Worm (Caenorhabditis elegans) whole organism, L3 larva: ENCODE results near the gene F55G1.1.

Experiments used
- R02D3.7 ChIP-seq: fragments of 150-350 bp; optimal IDR thresholded peaks from 2 replicates; lab custom pipeline; 2014; ENCODE audit warnings: missing biosample characterization, missing genetic modification characterization
- ama-1 ChIP-seq: fragments of 150-350 bp; optimal IDR thresholded peaks from 2 replicates; lab custom pipeline; 2018
- ceh-16 ChIP-seq: sonication (generic microtip); optimal IDR thresholded peaks from 2 replicates; lab custom pipeline; 2017; ENCODE audit warnings: missing biosample characterization, missing genetic modification characterization
- ceh-28 ChIP-seq: fragments of 150-350 bp; optimal IDR thresholded peaks from 2 replicates; lab custom pipeline; 2014; ENCODE audit warnings: missing biosample characterization, missing genetic modification reagents, missing genetic modification characterization
- ceh-82 ChIP-seq: fragments of 150-350 bp; optimal IDR thresholded peaks from 2 replicates; lab custom pipeline; 2014; ENCODE audit warnings: missing biosample characterization, missing genetic modification characterization
- egl-27 ChIP-seq: sonication (generic microtip); optimal IDR thresholded peaks from 4 replicates; lab custom pipeline; 2017; ENCODE audit warnings: missing biosample characterization, missing genetic modification reagents, missing genetic modification characterization
- elt-1 ChIP-seq: fragments of 150-350 bp; optimal IDR thresholded peaks from 2 replicates; lab custom pipeline; 2014; ENCODE audit warnings: missing biosample characterization, missing genetic modification characterization
- elt-2 ChIP-seq: sonication (generic microtip); optimal IDR thresholded peaks from 2 replicates; lab custom pipeline; 2016; ENCODE audit warnings: missing genetic modification reagents, mild to moderate bottlenecking, missing genetic modification characterization, missing compliant biosample characterization
- eor-1 ChIP-seq, 2 experiments: fragments of 150-350 bp; optimal IDR thresholded peaks; 2 replicates each; lab custom pipeline; 2014 to 2018; ENCODE audit warnings: missing biosample characterization in 2 of 2, missing genetic modification characterization in 2 of 2
- fkh-10 ChIP-seq: sonication (generic microtip); optimal IDR thresholded peaks from 2 replicates; lab custom pipeline; 2017; ENCODE audit warnings: missing biosample characterization, missing genetic modification reagents, missing genetic modification characterization
- fos-1 ChIP-seq: fragments of 150-350 bp; optimal IDR thresholded peaks from 2 replicates; lab custom pipeline; 2014; ENCODE audit warnings: missing biosample characterization, missing genetic modification characterization
- hmg-11 ChIP-seq: sonication (generic microtip); optimal IDR thresholded peaks from 2 replicates; lab custom pipeline; 2016; ENCODE audit warnings: missing genetic modification characterization, missing compliant biosample characterization
- lin-15B ChIP-seq: fragments of 150-350 bp; optimal IDR thresholded peaks from 2 replicates; lab custom pipeline; 2014; ENCODE audit warnings: missing biosample characterization, missing genetic modification characterization
- lin-39 ChIP-seq: fragments of 150-350 bp; optimal IDR thresholded peaks from 2 replicates; lab custom pipeline; 2018; ENCODE audit warnings: missing biosample characterization, missing genetic modification reagents, missing genetic modification characterization
- nfya-1 ChIP-seq: sonication (generic microtip); optimal IDR thresholded peaks from 2 replicates; lab custom pipeline; 2017; ENCODE audit warnings: missing genetic modification characterization, mild to moderate bottlenecking, missing compliant biosample characterization, antibody characterized with exemption, moderate library complexity; ENCODE audit not compliant: insufficient read depth
- nhr-11 ChIP-seq: fragments of 150-350 bp; optimal IDR thresholded peaks from 2 replicates; lab custom pipeline; 2014; ENCODE audit warnings: missing biosample characterization, missing genetic modification characterization
- nhr-23 ChIP-seq: fragments of 150-350 bp; optimal IDR thresholded peaks from 2 replicates; lab custom pipeline; 2014; ENCODE audit warnings: missing biosample characterization, missing genetic modification reagents, missing genetic modification characterization
- nhr-237 ChIP-seq: fragments of 150-350 bp; optimal IDR thresholded peaks from 2 replicates; lab custom pipeline; 2014; ENCODE audit warnings: missing biosample characterization, missing genetic modification characterization
- nhr-25 ChIP-seq: sonication (generic microtip); optimal IDR thresholded peaks from 2 replicates; lab custom pipeline; 2017; ENCODE audit warnings: missing biosample characterization, missing genetic modification characterization
- nhr-67 ChIP-seq: fragments of 150-350 bp; optimal IDR thresholded peaks from 2 replicates; lab custom pipeline; 2014; ENCODE audit warnings: missing biosample characterization, missing genetic modification characterization
- nhr-76 ChIP-seq: fragments of 150-350 bp; sonication (generic microtip); optimal IDR thresholded peaks from 5 replicates; lab custom pipeline; 2014; ENCODE audit warnings: missing biosample characterization, missing genetic modification characterization
- nhr-77 ChIP-seq: fragments of 150-350 bp; optimal IDR thresholded peaks from 2 replicates; lab custom pipeline; 2014; ENCODE audit warnings: missing biosample characterization, missing genetic modification characterization
- pha-4 ChIP-seq: fragments of 150-350 bp; optimal IDR thresholded peaks from 2 replicates; lab custom pipeline; 2014; ENCODE audit warnings: missing biosample characterization, missing genetic modification reagents, missing genetic modification characterization
- pqm-1 ChIP-seq: fragments of 150-350 bp; optimal IDR thresholded peaks from 2 replicates; lab custom pipeline; 2017; ENCODE audit warnings: missing biosample characterization, missing genetic modification characterization, inconsistent platforms
- snpc-4 ChIP-seq: fragments of 150-350 bp; optimal IDR thresholded peaks from 2 replicates; lab custom pipeline; 2014; ENCODE audit warnings: missing biosample characterization, missing genetic modification characterization
- tbx-2 ChIP-seq: sonication (generic microtip); optimal IDR thresholded peaks from 2 replicates; lab custom pipeline; 2016; ENCODE audit warnings: mild to moderate bottlenecking, missing genetic modification characterization, missing compliant biosample characterization
- unc-39 ChIP-seq: sonication (generic microtip); optimal IDR thresholded peaks from 4 replicates; lab custom pipeline; 2017; ENCODE audit warnings: missing biosample characterization, missing genetic modification characterization

Gene F55G1.1

ce11 chrIV:7508850-7509249, 17.3 kb downstream of the F55G1.1 start:
- no peak for TF ChIP-seq egl-27 (tag; lab: Kevin White, UChicago)
- no peak for TF ChIP-seq ama-1 (lab: Kevin White, UChicago)
- peak; percentile 61 for TF ChIP-seq pha-4 (tag; lab: Kevin White, UChicago)
- TF ChIP-seq fos-1: no peak
- TF ChIP-seq eor-1 (tag; optimal IDR thresholded peaks at IDR 0.05; lab: Kevin White, UChicago): no peak
- TF ChIP-seq, all 47 proteins: peak for 1

ce11 chrIV:7510829-7511228, 19.3 kb downstream of the F55G1.1 start:
- TF ChIP-seq tbx-2 (tag; lab: Kevin White, UChicago) (no peak), lin-15B (tag; lab: Kevin White, UChicago) (peak; percentile 18), nfya-1 (tag; lab: Kevin White, UChicago) (peak; percentile 96)

DNA sequence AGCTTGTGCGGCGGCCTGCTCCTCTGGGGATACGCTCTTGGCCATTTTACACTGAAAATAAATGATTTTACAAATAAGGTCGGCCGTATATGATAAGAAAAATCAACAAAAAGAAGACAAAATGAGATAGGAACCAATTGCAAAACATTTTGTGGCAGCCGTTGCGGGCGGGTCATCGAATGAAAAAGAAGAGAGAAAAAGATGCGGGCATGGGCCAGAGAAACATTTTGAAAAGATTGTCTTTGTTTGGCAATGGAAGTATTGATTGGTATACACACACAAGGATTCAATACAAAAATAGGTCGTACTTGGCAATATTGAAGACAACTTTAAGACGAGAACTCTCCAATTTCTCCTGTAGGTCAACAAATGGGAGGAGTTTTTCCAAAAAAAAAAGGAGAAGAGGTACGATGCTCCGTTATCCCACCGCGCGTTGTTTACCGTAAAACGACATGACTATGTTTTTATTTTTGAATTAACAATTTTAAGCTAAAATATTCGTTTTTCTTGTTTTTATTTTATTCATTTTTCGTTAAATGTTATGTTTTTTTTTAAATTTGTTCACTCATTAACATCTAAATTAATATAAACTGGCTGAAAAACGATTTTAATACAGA, 21.2 kb downstream of the F55G1.1 start, which contains the start of the genes plc-4 and R05G6.4:
plc-4 (minus strand) TSS at position 51 of the 617 bp plus-strand sequence.
R05G6.4 (plus strand) TSS at position 617 of the 617 bp plus-strand sequence.
- no peak for TF ChIP-seq fkh-10 (GFP tag; lab: Kevin White, UChicago)
- TF ChIP-seq lin-39 (tag; lab: Kevin White, UChicago): peak; percentile 6
- no peak for TF ChIP-seq unc-39 (tag; lab: Kevin White, UChicago)
- peak; percentile 44 for TF ChIP-seq nhr-23 (tag; lab: Kevin White, UChicago)
- peak; percentile 10 for TF ChIP-seq hmg-11 (tag; lab: Kevin White, UChicago)
- TF ChIP-seq nhr-67: no peak
- TF ChIP-seq snpc-4: peak; percentile 26
- peak; percentile 79 for TF ChIP-seq pha-4 (tag; lab: Kevin White, UChicago)
- peak; percentile 54 for TF ChIP-seq lin-15B (tag; lab: Kevin White, UChicago)
- peak; percentile 41 for TF ChIP-seq ceh-28 (tag; lab: Kevin White, UChicago)
- peak; percentile 88 for TF ChIP-seq R02D3.7 (tag; lab: Kevin White, UChicago)
- peak; percentile 71 for TF ChIP-seq nfya-1 (tag; lab: Kevin White, UChicago)

DNA sequence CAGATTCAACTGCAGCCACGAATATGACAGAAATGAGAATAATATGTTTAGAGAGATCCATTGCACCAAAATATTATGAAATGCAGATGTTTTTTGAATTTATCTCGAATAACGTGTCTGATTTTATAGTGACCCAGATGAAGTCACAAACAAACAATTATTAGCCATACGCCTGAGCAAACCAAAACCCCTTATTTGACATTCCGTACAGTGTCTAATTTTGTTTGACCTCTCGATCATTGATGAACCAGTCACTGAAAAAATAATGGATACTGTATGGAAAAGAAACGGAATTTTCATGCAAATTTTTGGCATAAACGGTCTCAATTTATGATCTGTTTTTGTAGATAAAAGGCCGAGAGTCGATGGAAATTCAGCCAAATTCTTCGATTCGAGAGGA, 24.6 kb downstream of the F55G1.1 start, which contains the start of the genes R05G6.9 and R05G6.3:
R05G6.9 (minus strand) TSS at position 101 of the 400 bp plus-strand sequence.
R05G6.3 (plus strand) TSS at position 386 of the 400 bp plus-strand sequence.
- TF ChIP-seq nhr-76 (tag; lab: Kevin White, UChicago) (no peak), nhr-25 (no peak), nhr-237 (tag; lab: Kevin White, UChicago) (no peak), eor-1 (tag; optimal IDR thresholded peaks at IDR 0.05; lab: Kevin White, UChicago) (no peak), nhr-11 (tag; lab: Kevin White, UChicago) (no peak), nhr-77 (tag; lab: Kevin White, UChicago) (no peak), elt-2 (tag; lab: Kevin White, UChicago) (no peak), fos-1 (no peak), fkh-10 (GFP tag; lab: Kevin White, UChicago) (no peak), nhr-67 (no peak)

ce11 chrIV:7520258-7520657, 28.7 kb downstream of the F55G1.1 start:
- TF ChIP-seq pqm-1 (tag; lab: Kevin White, UChicago): peak; percentile 73
- TF ChIP-seq elt-1 (tag; lab: Kevin White, UChicago): no peak
- TF ChIP-seq lin-39 (tag; lab: Kevin White, UChicago): no peak
- no peak for TF ChIP-seq egl-27 (tag; lab: Kevin White, UChicago)
- peak; percentile 50 for TF ChIP-seq pha-4 (tag; lab: Kevin White, UChicago)
- TF ChIP-seq ceh-82 (tag; lab: Kevin White, UChicago): no peak
- TF ChIP-seq elt-2 (tag; lab: Kevin White, UChicago): peak; percentile 62

DNA sequence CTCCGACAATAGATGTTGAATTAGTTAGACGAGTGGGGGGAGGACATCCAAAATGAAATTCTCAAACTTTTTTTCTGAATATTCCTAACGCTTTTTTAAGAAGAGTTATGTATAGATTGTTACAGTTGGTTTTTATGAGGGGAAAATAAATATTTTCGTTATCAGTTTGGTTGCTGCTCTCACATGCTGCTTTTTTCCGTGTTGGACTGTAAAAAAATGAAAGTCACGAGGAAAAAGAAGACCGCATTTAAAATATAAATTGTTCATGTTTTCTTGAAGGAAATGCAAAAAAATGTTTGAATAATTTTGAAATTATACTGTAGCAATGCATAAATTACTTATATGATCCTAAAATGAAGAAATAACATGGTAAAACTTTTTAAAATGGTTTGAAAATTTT, 29.3 kb downstream of the F55G1.1 start:
- TF ChIP-seq nhr-25: no peak
- TF ChIP-seq pha-4 (tag; lab: Kevin White, UChicago): peak; percentile 48
- TF ChIP-seq ceh-16 (tag; lab: Kevin White, UChicago): no peak
- no peak for TF ChIP-seq eor-1 (tag; optimal IDR thresholded peaks at IDR 0.05; lab: Kevin White, UChicago)
- peak; percentile 65 for TF ChIP-seq elt-2 (tag; lab: Kevin White, UChicago)
- peak; percentile 50 for TF ChIP-seq pqm-1 (tag; lab: Kevin White, UChicago)

DNA sequence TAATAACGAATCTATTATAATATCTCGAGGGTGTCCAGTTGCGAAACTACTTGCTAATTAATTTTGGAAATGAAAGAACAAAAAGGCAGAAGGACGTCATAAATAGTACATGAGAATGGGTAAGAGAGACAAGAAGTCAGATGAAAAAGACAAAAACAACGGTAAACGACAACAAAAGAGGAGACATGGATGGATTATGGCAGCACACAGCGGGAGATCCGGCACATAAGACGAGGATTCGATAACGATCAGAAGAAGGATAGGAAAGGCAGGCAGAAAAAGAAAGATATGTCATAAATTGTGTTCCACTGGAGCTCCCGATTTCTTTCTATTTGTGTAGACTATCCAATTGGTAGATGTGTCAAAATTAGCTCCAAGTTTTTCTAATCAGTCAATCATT, 30.0 kb downstream of the F55G1.1 start:
- TF ChIP-seq lin-15B (tag; lab: Kevin White, UChicago) (no peak), pha-4 (tag; lab: Kevin White, UChicago) (no peak), ama-1 (lab: Kevin White, UChicago) (no peak)
- TF ChIP-seq, all 47 proteins: peak for 0
